Worm (Caenorhabditis elegans) whole organism, L4 larva: ENCODE results near the gene prx-10.
"Not testable (repeated sequence)": the region's sequence is repeated elsewhere in the genome, so short reads cannot be mapped to it uniquely, and the experiment has no call there.

Experiments
- D1046.2 ChIP-seq: fragments of 200-800 bp; sonication (Bioruptor generic); IDR thresholded peaks from 2 replicates; pipeline ENCODE4 v1.3.6; 2022; ENCODE audit warnings: missing genetic modification characterization, missing compliant biosample characterization
- F10B5.3 ChIP-seq: sonication (generic microtip); optimal IDR thresholded peaks from 2 replicates; lab custom pipeline; 2016; ENCODE audit warnings: mild to moderate bottlenecking, missing genetic modification characterization, missing compliant biosample characterization
- F49E8.2 ChIP-seq: sonication (generic microtip); optimal IDR thresholded peaks from 2 replicates; lab custom pipeline; 2016; ENCODE audit warnings: missing compliant biosample characterization, mild to moderate bottlenecking, missing genetic modification characterization, borderline replicate concordance
- T20F7.1 ChIP-seq: fragments of 200-800 bp; sonication (Bioruptor generic); optimal IDR thresholded peaks from 2 replicates; lab custom pipeline; 2018; ENCODE audit warnings: mild to moderate bottlenecking, missing genetic modification characterization, missing compliant biosample characterization
- Y105C5A.15 ChIP-seq: fragments of 200-800 bp; sonication (Bioruptor generic); IDR thresholded peaks from 2 replicates; pipeline ENCODE4 v1.3.6; 2022; ENCODE audit warnings: missing genetic modification characterization, missing compliant biosample characterization
- Y48G9A.11 ChIP-seq: fragments of 200-800 bp; sonication (Bioruptor generic); IDR thresholded peaks from 2 replicates; pipeline ENCODE4 v1.3.6; 2022; ENCODE audit warnings: missing genetic modification reagents, missing genetic modification characterization, missing compliant biosample characterization
- Y75B8A.6 ChIP-seq: fragments of 200-800 bp; sonication (Bioruptor generic); IDR thresholded peaks from 2 replicates; pipeline ENCODE4 v1.3.6; 2022; ENCODE audit warnings: missing genetic modification reagents, missing genetic modification characterization, missing compliant biosample characterization
- ZK337.2 ChIP-seq: fragments of 200-800 bp; sonication (Bioruptor generic); IDR thresholded peaks from 2 replicates; pipeline ENCODE4 v1.3.6; 2022; ENCODE audit warnings: missing genetic modification reagents, missing genetic modification characterization, missing compliant biosample characterization
- aha-1 ChIP-seq: fragments of 150-350 bp; peaks from one replicate; lab custom pipeline; 2014; ENCODE audit warnings: missing biosample characterization, missing genetic modification characterization
- ctbp-1 ChIP-seq: fragments of 200-800 bp; sonication (Bioruptor generic); IDR thresholded peaks from 2 replicates; pipeline ENCODE4 v1.3.6; 2022; ENCODE audit warnings: missing genetic modification reagents, missing genetic modification characterization, missing compliant biosample characterization
- daf-16 ChIP-seq, 3 experiments: sonication (generic microtip); optimal IDR thresholded peaks; 2 replicates each; lab custom pipeline; 2016 to 2017; ENCODE audit warnings: missing genetic modification characterization in 3 of 3, missing genetic modification reagents in 3 of 3, mild to moderate bottlenecking in 2 of 3, missing compliant biosample characterization in 2 of 3, missing biosample characterization in 1 of 3, moderate library complexity in 1 of 3
- daf-8 ChIP-seq: fragments of 200-800 bp; sonication (Bioruptor generic); IDR thresholded peaks from 2 replicates; pipeline ENCODE4 v1.3.6; 2022; ENCODE audit warnings: missing genetic modification characterization, missing compliant biosample characterization
- dmd-8 ChIP-seq: fragments of 200-800 bp; sonication (Bioruptor generic); IDR thresholded peaks from 2 replicates; pipeline ENCODE4 v1.3.6; 2022; ENCODE audit warnings: missing genetic modification characterization, missing compliant biosample characterization
- dmd-9 ChIP-seq: fragments of 200-800 bp; sonication (Bioruptor generic); IDR thresholded peaks from 2 replicates; pipeline ENCODE4 v1.3.6; 2022; ENCODE audit warnings: missing genetic modification reagents, missing genetic modification characterization, missing compliant biosample characterization
- duxl-1 ChIP-seq: sonication (generic microtip); optimal IDR thresholded peaks from 2 replicates; lab custom pipeline; 2016; ENCODE audit warnings: mild to moderate bottlenecking, missing genetic modification characterization, moderate library complexity, missing compliant biosample characterization; ENCODE audit not compliant: poor library complexity
- gei-8 ChIP-seq: fragments of 200-800 bp; sonication (Bioruptor generic); optimal IDR thresholded peaks from 2 replicates; lab custom pipeline; 2018; ENCODE audit warnings: mild to moderate bottlenecking, missing genetic modification characterization, missing compliant biosample characterization
- hlh-30 ChIP-seq: sonication (generic microtip); optimal IDR thresholded peaks from 2 replicates; lab custom pipeline; 2017; ENCODE audit warnings: antibody characterized with exemption, mild to moderate bottlenecking, missing genetic modification characterization, missing compliant biosample characterization; ENCODE audit not compliant: insufficient read depth
- jun-1 ChIP-seq: fragments of 150-350 bp; optimal IDR thresholded peaks from 2 replicates; lab custom pipeline; 2014; ENCODE audit warnings: missing biosample characterization, missing genetic modification reagents, missing genetic modification characterization
- lim-7 ChIP-seq: fragments of 200-800 bp; sonication (Bioruptor generic); IDR thresholded peaks from 2 replicates; pipeline ENCODE4 v1.3.6; 2022; ENCODE audit warnings: missing genetic modification characterization, missing compliant biosample characterization
- lin-1 ChIP-seq: fragments of 200-800 bp; sonication (Bioruptor generic); IDR thresholded peaks from 2 replicates; pipeline ENCODE4 v1.3.6; 2022; ENCODE audit warnings: missing genetic modification reagents, missing genetic modification characterization, missing compliant biosample characterization
- lin-29 ChIP-seq: fragments of 200-800 bp; sonication (Bioruptor generic); IDR thresholded peaks from 2 replicates; pipeline ENCODE4 v1.3.6; 2022; ENCODE audit warnings: missing genetic modification reagents, missing genetic modification characterization, missing compliant biosample characterization
- lin-38 ChIP-seq: fragments of 200-800 bp; sonication (Bioruptor generic); IDR thresholded peaks from 2 replicates; pipeline ENCODE4 v1.3.6; 2022; ENCODE audit warnings: missing genetic modification reagents, missing genetic modification characterization, missing compliant biosample characterization
- lir-3 ChIP-seq: sonication (generic microtip); optimal IDR thresholded peaks from 2 replicates; lab custom pipeline; 2016; ENCODE audit warnings: mild to moderate bottlenecking, missing genetic modification characterization, missing compliant biosample characterization
- lsy-2 ChIP-seq, 2 experiments: fragments of 150-350 bp in 1 of 2; sonication (generic microtip) in 1 of 2; optimal IDR thresholded peaks; 2 replicates each; lab custom pipeline; 2014 to 2017; ENCODE audit warnings: missing biosample characterization in 2 of 2, missing genetic modification characterization in 2 of 2
- madf-5 ChIP-seq, 2 experiments: fragments of 200-800 bp; sonication (Bioruptor generic); IDR thresholded peaks; 2 replicates each; pipeline ENCODE4 v1.3.6; 2022; ENCODE audit warnings: missing compliant biosample characterization in 2 of 2, missing genetic modification characterization in 2 of 2
- madf-9 ChIP-seq: fragments of 200-800 bp; sonication (Bioruptor generic); conservative IDR thresholded peaks from 2 replicates; pipeline ENCODE4 v1.3.6; 2022; ENCODE audit warnings: missing genetic modification reagents, missing genetic modification characterization, missing compliant biosample characterization
- mdl-1 ChIP-seq, 2 experiments: fragments of 150-350 bp in 1 of 2; sonication (generic microtip) in 1 of 2; optimal IDR thresholded peaks; 2 replicates each; lab custom pipeline; 2014 to 2017; ENCODE audit warnings: missing biosample characterization in 2 of 2, missing genetic modification characterization in 2 of 2
- mdt-29 ChIP-seq: fragments of 200-800 bp; sonication (Bioruptor generic); IDR thresholded peaks from 2 replicates; pipeline ENCODE4 v1.3.6; 2022; ENCODE audit warnings: missing genetic modification reagents, missing genetic modification characterization, missing compliant biosample characterization
- mxl-3 ChIP-seq: fragments of 200-800 bp; sonication (Bioruptor generic); optimal IDR thresholded peaks from 2 replicates; lab custom pipeline; 2018; ENCODE audit warnings: mild to moderate bottlenecking, missing genetic modification characterization, missing compliant biosample characterization
- nhr-11 ChIP-seq: fragments of 150-350 bp; optimal IDR thresholded peaks from 2 replicates; lab custom pipeline; 2014; ENCODE audit warnings: missing biosample characterization, missing genetic modification characterization
- nhr-111 ChIP-seq: fragments of 200-800 bp; sonication (Bioruptor generic); optimal IDR thresholded peaks from 2 replicates; lab custom pipeline; 2018; ENCODE audit warnings: mild to moderate bottlenecking, missing genetic modification characterization, missing compliant biosample characterization
- nhr-41 ChIP-seq: fragments of 200-800 bp; sonication (Bioruptor generic); IDR thresholded peaks from 2 replicates; pipeline ENCODE4 v1.3.6; 2022; ENCODE audit warnings: missing genetic modification reagents, missing genetic modification characterization, missing compliant biosample characterization
- nhr-48 ChIP-seq: sonication (generic microtip); optimal IDR thresholded peaks from 2 replicates; lab custom pipeline; 2016; ENCODE audit warnings: mild to moderate bottlenecking, missing genetic modification characterization, missing compliant biosample characterization
- nhr-77 ChIP-seq: fragments of 150-350 bp; optimal IDR thresholded peaks from 2 replicates; lab custom pipeline; 2014; ENCODE audit warnings: missing biosample characterization, missing genetic modification characterization
- pha-4 ChIP-seq, 2 experiments: fragments of 150-350 bp in 1 of 2; fragments of 200-800 bp in 1 of 2; sonication (Bioruptor generic) in 1 of 2; IDR thresholded peaks in 1 of 2; optimal IDR thresholded peaks in 1 of 2; 2 replicates each; pipeline versions ENCODE4 v1.3.6 to Lab custom; 2014 to 2022; ENCODE audit warnings: missing genetic modification characterization in 2 of 2, missing genetic modification reagents in 2 of 2, missing biosample characterization in 1 of 2, missing compliant biosample characterization in 1 of 2
- rbr-2 ChIP-seq: sonication (generic microtip); optimal IDR thresholded peaks from 2 replicates; lab custom pipeline; 2016; ENCODE audit warnings: missing genotype, missing genetic modification characterization, missing compliant biosample characterization
- set-16 ChIP-seq: fragments of 200-800 bp; sonication (Bioruptor generic); IDR thresholded peaks from 2 replicates; pipeline ENCODE4 v1.3.6; 2022; ENCODE audit warnings: missing genetic modification reagents, missing genetic modification characterization, missing compliant biosample characterization
- snpc-1.2 ChIP-seq: fragments of 200-800 bp; sonication (Bioruptor generic); IDR thresholded peaks from 2 replicates; pipeline ENCODE4 v1.3.6; 2022; ENCODE audit warnings: missing genetic modification reagents, missing genetic modification characterization, missing compliant biosample characterization
- tra-1 ChIP-seq: fragments of 200-800 bp; sonication (Bioruptor generic); IDR thresholded peaks from 2 replicates; pipeline ENCODE4 v1.3.6; 2022; ENCODE audit warnings: missing genetic modification reagents, missing genetic modification characterization, missing compliant biosample characterization
- vab-7 ChIP-seq: fragments of 200-800 bp; sonication (Bioruptor generic); IDR thresholded peaks from 2 replicates; pipeline ENCODE4 v1.3.6; 2022; ENCODE audit warnings: missing genetic modification reagents, missing genetic modification characterization, missing compliant biosample characterization
- zag-1 ChIP-seq: fragments of 150-350 bp; optimal IDR thresholded peaks from 2 replicates; lab custom pipeline; 2014; ENCODE audit warnings: missing biosample characterization, missing genetic modification characterization
- zfp-2 ChIP-seq: sonication (generic microtip); optimal IDR thresholded peaks from 2 replicates; lab custom pipeline; 2016; ENCODE audit warnings: mild to moderate bottlenecking, missing genetic modification characterization, missing compliant biosample characterization
- zip-11 ChIP-seq: fragments of 200-800 bp; sonication (Bioruptor generic); IDR thresholded peaks from 2 replicates; pipeline ENCODE4 v1.3.6; 2022; ENCODE audit warnings: missing genetic modification characterization, missing compliant biosample characterization

Gene prx-10

ce11 chrIII:5208992-5209391, 27.2 kb upstream of the prx-10 start, which contains the start of gene syx-16:
TSS of gene syx-16 (minus strand) at chrIII:5209109.
- TF ChIP-seq nhr-41 (GFP tag; lab: Robert Waterston, UW), result no peak
- no peak for TF ChIP-seq Y75B8A.6 (GFP tag; lab: Robert Waterston, UW)
- TF ChIP-seq Y48G9A.11 (GFP tag; lab: Robert Waterston, UW), result no peak
- no peak for TF ChIP-seq ctbp-1
- TF ChIP-seq zag-1, result no peak
- no peak for TF ChIP-seq daf-16 (GFP tag; optimal IDR thresholded peaks at IDR 0.05; lab: Kevin White, UChicago)
- no peak for TF ChIP-seq daf-16 (tag; optimal IDR thresholded peaks at IDR 0.05; lab: Kevin White, UChicago)
- no peak for TF ChIP-seq mdl-1 (tag; optimal IDR thresholded peaks at IDR 0.05; lab: Kevin White, UChicago)
- TF ChIP-seq hlh-30, result no peak
- TF ChIP-seq lin-29 (GFP tag; lab: Robert Waterston, UW), result no peak
- TF ChIP-seq Y105C5A.15 (GFP tag; lab: Robert Waterston, UW), result no peak
- TF ChIP-seq snpc-1.2, result no peak

- peak in 1 of 2 experiments; percentile 14 for TF ChIP-seq lsy-2 (tag; optimal IDR thresholded peaks at IDR 0.05; lab: Kevin White, UChicago)
- no peak for TF ChIP-seq nhr-11 (tag; lab: Kevin White, UChicago)
Observed at ce11 chrIII:5210269-5210668, 25.9 kb upstream of the prx-10 start.

ce11 chrIII:5211137-5211648, 25.0 kb upstream of the prx-10 start:
- TF ChIP-seq F10B5.3 (tag; lab: Kevin White, UChicago) (peak; percentile 67), jun-1 (tag; lab: Kevin White, UChicago) (peak; percentile 45), D1046.2 (GFP tag; lab: Robert Waterston, UW) (0 out of 2 replicates have a peak, but pooled peaks have one; percentile 49), madf-9 (peak; percentile 64), mdt-29 (GFP tag; lab: Robert Waterston, UW) (peak; percentile 76), gei-8 (GFP tag; lab: Kevin White, UChicago) (peak; percentile 37), Y105C5A.15 (GFP tag; lab: Robert Waterston, UW) (0 out of 2 replicates have a peak, but pooled peaks have one; percentile 36), T20F7.1 (GFP tag; lab: Kevin White, UChicago) (peak; percentile 52), F49E8.2 (peak; percentile 55), aha-1 (tag; lab: Kevin White, UChicago) (peak; percentile 14), tra-1 (GFP tag; lab: Robert Waterston, UW) (peak; percentile 73; the same call in 1 of the 2 replicates), ctbp-1 (peak; percentile 84), zfp-2 (tag; lab: Kevin White, UChicago) (peak; percentile 11), dmd-8 (peak; percentile 68), lir-3 (tag; lab: Kevin White, UChicago) (peak; percentile 43), lin-1 (GFP tag; lab: Robert Waterston, UW) (peak; percentile 73), madf-5 (GFP tag; IDR thresholded peaks at IDR 0.05; lab: Robert Waterston, UW) (peak in 1 of 2 experiments; percentile 26; a peak in 1 of 4 replicates), daf-16 (GFP tag; optimal IDR thresholded peaks at IDR 0.05; lab: Kevin White, UChicago) (peak; percentile 57 to 83), Y48G9A.11 (GFP tag; lab: Robert Waterston, UW) (peak; percentile 70; the same call in 1 of the 2 replicates), dmd-9 (GFP tag; lab: Robert Waterston, UW) (0 out of 2 replicates have a peak, but pooled peaks have one; percentile 8), lin-29 (GFP tag; lab: Robert Waterston, UW) (peak; percentile 53; the same call in 1 of the 2 replicates), zip-11 (GFP tag; lab: Robert Waterston, UW) (0 out of 2 replicates have a peak, but pooled peaks have one; percentile 68), set-16 (GFP tag; lab: Robert Waterston, UW) (peak; percentile 85), ZK337.2 (GFP tag; lab: Robert Waterston, UW) (peak; percentile 47; the same call in 1 of the 2 replicates), nhr-48 (tag; lab: Kevin White, UChicago) (peak; percentile 77), duxl-1 (peak; percentile 51), lin-38 (GFP tag; lab: Robert Waterston, UW) (peak; percentile 80), rbr-2 (tag; lab: Kevin White, UChicago) (peak; percentile 78), nhr-111 (GFP tag; lab: Kevin White, UChicago) (peak; percentile 35), lim-7 (GFP tag; lab: Robert Waterston, UW) (peak; percentile 57; the same call in 1 of the 2 replicates), mxl-3 (peak; percentile 86), vab-7 (GFP tag; lab: Robert Waterston, UW) (peak; percentile 75), nhr-77 (tag; lab: Kevin White, UChicago) (peak; percentile 27), pha-4 (GFP tag; IDR thresholded peaks at IDR 0.05; lab: Robert Waterston, UW) (peak; percentile 82), daf-8 (GFP tag; lab: Robert Waterston, UW) (peak; percentile 88; the same call in 1 of the 2 replicates), mdl-1 (tag; optimal IDR thresholded peaks at IDR 0.05; lab: Kevin White, UChicago) (peak in 1 of 2 experiments; percentile 40)
- not testable (repeated sequence) for TF ChIP-seq daf-16, pha-4 (tag; optimal IDR thresholded peaks at IDR 0.05; lab: Kevin White, UChicago)
